Fruit fly (Drosophila melanogaster): ENCODE measurements around the gene Eig71Eg.

DNA sequence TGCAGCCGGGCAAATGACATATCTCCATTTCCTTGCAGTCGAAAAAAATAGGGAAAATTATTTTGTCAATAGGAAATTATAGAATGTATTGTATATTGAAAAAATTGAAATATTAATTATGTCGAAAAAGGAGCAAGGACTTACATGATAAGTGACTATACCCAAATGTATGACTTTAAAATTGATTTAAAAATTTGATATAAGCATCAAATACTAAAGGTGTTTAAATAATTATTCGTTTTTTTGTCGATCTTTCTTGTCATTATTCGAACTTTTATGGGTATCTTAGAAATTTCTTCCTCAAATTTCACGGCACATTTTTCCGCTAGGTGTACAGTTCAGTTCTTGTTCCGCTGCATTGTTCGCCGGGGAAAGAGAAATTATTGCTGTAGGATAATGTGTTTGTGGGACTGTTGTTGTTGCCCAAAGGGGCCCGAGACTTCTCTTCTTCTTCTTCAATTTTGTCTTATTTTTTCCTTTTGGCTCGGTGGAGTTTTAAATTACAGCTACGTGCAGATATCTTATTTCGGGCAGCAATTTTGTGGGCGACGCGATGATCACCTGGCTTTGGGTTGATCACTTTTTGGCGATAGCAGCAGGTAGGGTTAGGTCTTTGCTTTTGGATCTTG, 43.0 kb downstream of the Eig71Eg start:
- TF ChIP-seq CG32121 (GFP tag; IDR thresholded peaks at IDR 0.05) (no peak), CG14655 (GFP tag; optimal IDR thresholded peaks at IDR 0.05) (peak; percentile 73), Snoo (tag; optimal IDR thresholded peaks at IDR 0.05) (peak; percentile 82), gl (tag; optimal IDR thresholded peaks at IDR 0.05) (no peak), EcR (GFP tag; optimal IDR thresholded peaks at IDR 0.05) (no peak), CG8159 (tag; optimal IDR thresholded peaks at IDR 0.05) (peak; percentile 82), Ets98B (GFP tag; IDR thresholded peaks at IDR 0.05) (no peak), CG9948 (tag; optimal IDR thresholded peaks at IDR 0.05) (peak; percentile 85), fd96Ca (GFP tag; IDR thresholded peaks at IDR 0.05) (no peak), Pif1A (GFP tag; optimal IDR thresholded peaks at IDR 0.05) (peak; percentile 47)

All from whole organism, pupa.